Worm (Caenorhabditis elegans): ENCODE measurements around the gene Y67H2A.7.

The Y67H2A.7 gene

DNA sequence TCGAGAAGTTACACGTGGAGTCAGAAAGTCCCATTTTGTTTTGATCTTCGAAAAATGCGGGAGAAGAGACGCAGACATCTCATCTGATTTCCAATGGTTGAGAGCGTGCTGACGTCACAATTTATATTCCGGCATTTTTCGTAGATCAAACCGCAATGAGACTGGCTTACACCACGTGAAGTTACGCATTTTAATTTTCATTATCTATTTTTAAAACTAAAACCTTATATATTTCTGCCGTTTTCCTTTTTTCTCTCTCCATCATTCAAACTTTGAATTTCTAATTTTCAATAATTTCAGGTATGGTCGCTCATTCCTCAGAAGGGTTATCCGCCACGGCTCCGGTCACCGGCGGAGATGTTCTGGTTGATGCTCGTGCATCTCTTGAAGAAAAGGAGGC, 11.8 kb downstream of the Y67H2A.7 start, which contains the start of gene fat-1:
fat-1 (plus strand) TSS at position 301 of the 400 bp plus-strand sequence.
- TF ChIP-seq T22C8.4 (GFP tag; IDR thresholded peaks at IDR 0.05) (no peak), cog-1 (tag; optimal IDR thresholded peaks at IDR 0.05) (no peak)

DNA sequence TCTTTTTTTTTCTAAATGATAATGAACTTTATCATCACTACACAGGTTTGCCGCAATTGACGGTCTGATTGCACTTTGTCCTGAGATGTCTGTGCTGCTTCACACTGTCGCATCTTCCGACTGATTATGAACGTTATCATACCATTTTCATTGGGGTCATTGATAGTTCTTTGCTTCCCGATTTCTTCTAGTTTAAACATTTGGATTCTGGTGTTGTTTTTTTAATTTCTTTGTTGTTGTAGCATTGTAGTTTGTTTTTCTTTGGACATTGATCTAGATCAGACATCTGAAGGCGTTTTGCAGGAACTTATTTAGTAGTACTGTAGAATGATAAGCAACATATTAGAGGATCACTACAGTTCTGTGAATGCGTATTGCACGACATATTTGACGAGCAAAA, 15.2 kb downstream of the Y67H2A.7 start:
- TF ChIP-seq tab-1 (GFP tag; IDR thresholded peaks at IDR 0.05) (no peak), cog-1 (tag; optimal IDR thresholded peaks at IDR 0.05) (no peak)

DNA sequence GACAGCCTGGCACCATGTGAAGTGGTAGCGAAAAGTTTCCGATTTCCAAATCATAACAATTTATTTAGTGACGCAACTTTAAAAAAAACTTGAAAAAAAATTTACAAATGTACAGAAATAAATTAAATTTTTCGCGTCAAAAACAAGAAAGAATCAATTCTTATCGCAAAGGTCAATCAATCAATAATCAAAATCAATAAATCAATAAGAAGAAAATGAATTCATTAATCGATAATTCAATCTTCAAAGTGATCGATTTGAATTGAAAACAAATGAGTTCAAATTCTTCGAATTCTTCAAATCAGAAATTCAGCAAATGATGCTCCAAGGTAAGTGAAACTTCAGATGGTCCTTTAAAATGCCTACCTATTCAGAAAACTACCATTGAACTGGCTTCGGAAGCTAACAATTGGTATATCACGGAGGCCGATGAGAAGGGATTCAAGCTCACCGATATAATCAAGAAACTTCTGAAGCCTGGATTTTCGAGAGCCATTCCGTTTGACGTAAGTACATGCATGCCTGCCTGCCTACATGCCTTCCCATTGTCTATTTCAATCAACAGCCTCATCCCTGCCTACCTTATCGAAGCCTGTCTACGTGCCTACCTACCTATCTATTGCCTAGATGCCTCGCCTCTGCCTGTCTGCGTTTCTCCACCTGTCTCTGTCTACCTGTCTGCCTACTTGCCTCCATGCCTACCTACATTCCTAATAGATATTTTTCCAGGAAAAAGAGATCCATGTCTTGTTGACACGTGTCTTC, 16.5 kb downstream of the Y67H2A.7 start:
- TF ChIP-seq ztf-23 (GFP tag; IDR thresholded peaks at IDR 0.05) (no peak), T22C8.4 (GFP tag; IDR thresholded peaks at IDR 0.05) (no peak), flt-1 (GFP tag; IDR thresholded peaks at IDR 0.05) (no peak), med-1 (GFP tag; optimal IDR thresholded peaks at IDR 0.05; ENCODE audit: insufficient read depth) (no peak), tab-1 (GFP tag; IDR thresholded peaks at IDR 0.05) (no peak), klf-2 (GFP tag; conservative IDR thresholded peaks at IDR 0.05) (no peak), ztf-29 (GFP tag; IDR thresholded peaks at IDR 0.05) (no peak), ref-1 (GFP tag; conservative IDR thresholded peaks at IDR 0.05) (no peak), cog-1 (tag; optimal IDR thresholded peaks at IDR 0.05) (no peak)

DNA sequence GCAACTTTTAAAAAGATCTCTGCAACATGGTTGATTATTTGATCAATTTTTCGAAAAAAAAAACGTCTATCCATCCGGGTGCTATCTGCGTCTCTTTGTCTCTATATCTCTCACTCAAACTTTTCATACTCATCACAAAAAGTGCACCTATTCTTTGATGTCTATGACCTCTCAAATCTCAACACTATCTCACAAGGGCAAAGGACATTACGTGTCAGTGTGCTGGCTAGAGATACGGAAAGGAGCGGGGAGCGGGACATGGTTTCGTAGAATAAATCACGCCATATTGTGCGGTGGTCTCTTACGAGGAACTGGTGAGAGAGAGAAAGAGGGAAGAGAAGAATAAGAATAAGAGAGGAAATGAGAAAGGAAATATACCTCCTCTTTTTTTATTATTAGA, 18.9 kb downstream of the Y67H2A.7 start:
- TF ChIP-seq med-1 (GFP tag; optimal IDR thresholded peaks at IDR 0.05; ENCODE audit: insufficient read depth), result no peak
- no peak for TF ChIP-seq klf-2 (GFP tag; conservative IDR thresholded peaks at IDR 0.05)
- TF ChIP-seq ztf-29 (GFP tag; IDR thresholded peaks at IDR 0.05), result no peak
- no peak for TF ChIP-seq T22C8.4 (GFP tag; IDR thresholded peaks at IDR 0.05)
- TF ChIP-seq tab-1 (GFP tag; IDR thresholded peaks at IDR 0.05), result no peak

DNA sequence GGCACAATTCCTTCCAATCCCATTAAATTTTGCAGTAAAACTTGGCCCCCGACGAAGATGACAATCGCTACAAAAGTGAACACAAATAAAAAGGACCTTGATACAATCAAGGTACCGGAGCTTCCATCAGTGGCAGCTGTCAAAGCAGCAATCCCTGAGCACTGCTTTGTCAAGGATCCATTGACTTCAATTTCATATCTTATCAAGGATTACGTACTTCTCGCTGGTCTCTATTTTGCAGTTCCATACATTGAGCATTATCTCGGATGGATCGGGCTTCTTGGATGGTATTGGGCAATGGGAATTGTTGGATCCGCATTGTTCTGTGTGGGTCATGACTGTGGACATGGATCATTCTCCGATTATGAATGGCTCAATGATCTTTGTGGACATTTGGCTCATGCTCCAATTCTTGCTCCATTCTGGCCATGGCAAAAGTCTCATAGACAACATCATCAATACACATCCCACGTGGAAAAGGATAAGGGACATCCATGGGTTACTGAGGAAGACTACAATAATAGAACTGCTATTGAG, 20.3 kb downstream of the Y67H2A.7 start, which contains the start of gene fat-2:
fat-2 (plus strand) TSS at position 51 of the 537 bp plus-strand sequence.
- TF ChIP-seq T22C8.4 (GFP tag; IDR thresholded peaks at IDR 0.05) (no peak), ztf-29 (GFP tag; IDR thresholded peaks at IDR 0.05) (no peak), flt-1 (GFP tag; IDR thresholded peaks at IDR 0.05) (no peak), ref-1 (GFP tag; conservative IDR thresholded peaks at IDR 0.05) (no peak), ztf-23 (GFP tag; IDR thresholded peaks at IDR 0.05) (no peak), tab-1 (GFP tag; IDR thresholded peaks at IDR 0.05) (no peak), med-1 (GFP tag; optimal IDR thresholded peaks at IDR 0.05; ENCODE audit: insufficient read depth) (no peak)

DNA sequence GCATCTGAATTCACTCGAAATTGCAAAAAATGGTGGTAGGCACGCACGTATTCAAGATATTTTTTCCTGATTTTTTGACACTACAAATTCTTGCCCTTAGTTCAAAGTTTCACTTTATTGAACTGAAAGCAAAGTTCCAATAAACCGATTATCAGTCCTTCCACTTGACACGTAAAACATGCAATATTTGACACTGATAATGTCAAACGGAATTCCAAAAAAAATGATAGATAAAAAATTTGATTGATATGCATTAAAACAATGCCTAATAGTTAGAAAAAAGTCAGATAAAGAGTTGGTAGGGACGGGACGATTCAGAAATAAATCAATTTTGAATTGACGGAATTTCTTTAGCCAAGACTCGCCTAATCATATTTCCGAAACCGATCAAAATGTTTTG, 23.5 kb downstream of the Y67H2A.7 start:
- TF ChIP-seq flt-1 (GFP tag; IDR thresholded peaks at IDR 0.05) (no peak), T22C8.4 (GFP tag; IDR thresholded peaks at IDR 0.05) (no peak), med-1 (GFP tag; optimal IDR thresholded peaks at IDR 0.05; ENCODE audit: insufficient read depth) (no peak), ztf-29 (GFP tag; IDR thresholded peaks at IDR 0.05) (no peak), ref-1 (GFP tag; conservative IDR thresholded peaks at IDR 0.05) (no peak), klf-2 (GFP tag; conservative IDR thresholded peaks at IDR 0.05) (no peak), tab-1 (GFP tag; IDR thresholded peaks at IDR 0.05) (no peak), cog-1 (tag; optimal IDR thresholded peaks at IDR 0.05) (no peak), ztf-23 (GFP tag; IDR thresholded peaks at IDR 0.05) (no peak)

DNA sequence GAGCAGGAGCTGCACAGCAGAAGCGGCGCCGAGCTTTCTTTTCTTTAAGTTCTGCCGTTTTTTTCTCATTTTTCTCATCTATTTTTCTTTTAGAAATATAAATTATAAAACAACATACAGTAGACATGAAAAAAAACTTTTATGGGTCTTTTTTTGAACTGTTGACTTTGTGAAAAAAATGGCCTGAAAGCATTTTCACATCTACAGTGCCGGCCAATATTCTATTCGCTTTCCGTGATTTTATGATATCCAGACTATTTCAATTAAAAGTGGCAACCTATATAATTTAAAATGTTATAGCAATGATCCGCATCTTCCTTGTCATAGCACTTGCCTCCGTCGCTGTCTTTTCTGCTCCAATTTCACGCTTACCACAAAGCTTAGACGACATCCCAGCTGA, 24.5 kb downstream of the Y67H2A.7 start, which contains the start of gene far-6:
far-6 (plus strand) TSS at position 301 of the 400 bp plus-strand sequence.
- no peak for TF ChIP-seq flt-1 (GFP tag; IDR thresholded peaks at IDR 0.05)
- no peak for TF ChIP-seq med-1 (GFP tag; optimal IDR thresholded peaks at IDR 0.05; ENCODE audit: insufficient read depth)
- no peak for TF ChIP-seq cog-1 (tag; optimal IDR thresholded peaks at IDR 0.05)
- TF ChIP-seq T22C8.4 (GFP tag; IDR thresholded peaks at IDR 0.05), result no peak
- TF ChIP-seq tab-1 (GFP tag; IDR thresholded peaks at IDR 0.05), result no peak
- no peak for TF ChIP-seq ref-1 (GFP tag; conservative IDR thresholded peaks at IDR 0.05)
- TF ChIP-seq ztf-29 (GFP tag; IDR thresholded peaks at IDR 0.05), result no peak
- TF ChIP-seq ztf-23 (GFP tag; IDR thresholded peaks at IDR 0.05), result no peak
- no peak for TF ChIP-seq klf-2 (GFP tag; conservative IDR thresholded peaks at IDR 0.05)

DNA sequence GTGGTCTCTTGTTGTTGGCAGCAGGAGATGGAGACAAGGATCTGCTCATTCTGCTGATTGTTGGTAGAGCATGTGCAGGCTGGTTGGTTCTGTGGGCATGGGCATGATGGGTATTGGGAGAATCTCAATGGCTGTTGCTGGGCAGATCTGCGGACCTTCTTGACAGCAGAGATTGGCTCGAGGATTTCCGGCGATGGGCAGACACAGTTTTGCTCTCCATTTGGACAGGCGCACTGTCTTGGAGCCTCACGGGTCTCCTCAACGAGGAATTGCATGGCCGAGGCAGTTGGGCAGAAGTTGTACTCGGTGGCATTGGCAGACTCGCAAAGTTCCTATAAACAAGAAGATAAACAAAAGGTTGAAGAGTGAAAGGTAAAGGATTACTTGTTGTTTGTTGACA, 27.0 kb downstream of the Y67H2A.7 start:
- no peak for TF ChIP-seq klf-2 (GFP tag; conservative IDR thresholded peaks at IDR 0.05)
- TF ChIP-seq ztf-23 (GFP tag; IDR thresholded peaks at IDR 0.05), result no peak
- TF ChIP-seq ref-1 (GFP tag; conservative IDR thresholded peaks at IDR 0.05), result no peak
- no peak for TF ChIP-seq cog-1 (tag; optimal IDR thresholded peaks at IDR 0.05)
- no peak for TF ChIP-seq ztf-29 (GFP tag; IDR thresholded peaks at IDR 0.05)
- TF ChIP-seq med-1 (GFP tag; optimal IDR thresholded peaks at IDR 0.05; ENCODE audit: insufficient read depth), result no peak
- TF ChIP-seq tab-1 (GFP tag; IDR thresholded peaks at IDR 0.05), result no peak
- no peak for TF ChIP-seq T22C8.4 (GFP tag; IDR thresholded peaks at IDR 0.05)
- TF ChIP-seq flt-1 (GFP tag; IDR thresholded peaks at IDR 0.05), result no peak

DNA sequence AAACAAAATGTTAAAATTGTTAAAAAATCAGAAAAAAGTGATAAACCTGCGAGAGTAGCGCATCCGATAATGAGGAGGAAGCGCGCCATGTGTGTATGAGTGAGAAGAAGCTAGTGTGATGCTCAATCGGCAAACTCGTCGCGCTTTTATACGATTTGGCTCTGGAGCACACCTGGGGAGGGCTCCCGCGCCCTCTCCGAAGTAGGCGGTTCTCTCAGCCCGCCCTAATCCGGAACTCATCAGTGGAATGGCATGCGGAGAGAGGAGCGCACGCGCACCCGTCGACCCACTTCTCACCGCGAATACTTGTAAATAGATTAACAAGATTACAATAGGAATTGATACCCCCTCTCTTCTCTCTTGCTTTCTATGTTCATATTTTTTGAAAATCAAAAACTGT, 27.7 kb downstream of the Y67H2A.7 start, which contains the start of gene pqn-74:
pqn-74 (minus strand) TSS at position 122 of the 400 bp plus-strand sequence.
- no peak for TF ChIP-seq ztf-23 (GFP tag; IDR thresholded peaks at IDR 0.05)
- TF ChIP-seq med-1 (GFP tag; optimal IDR thresholded peaks at IDR 0.05; ENCODE audit: insufficient read depth), result no peak
- TF ChIP-seq ztf-29 (GFP tag; IDR thresholded peaks at IDR 0.05), result no peak
- no peak for TF ChIP-seq T22C8.4 (GFP tag; IDR thresholded peaks at IDR 0.05)
- no peak for TF ChIP-seq klf-2 (GFP tag; conservative IDR thresholded peaks at IDR 0.05)

DNA sequence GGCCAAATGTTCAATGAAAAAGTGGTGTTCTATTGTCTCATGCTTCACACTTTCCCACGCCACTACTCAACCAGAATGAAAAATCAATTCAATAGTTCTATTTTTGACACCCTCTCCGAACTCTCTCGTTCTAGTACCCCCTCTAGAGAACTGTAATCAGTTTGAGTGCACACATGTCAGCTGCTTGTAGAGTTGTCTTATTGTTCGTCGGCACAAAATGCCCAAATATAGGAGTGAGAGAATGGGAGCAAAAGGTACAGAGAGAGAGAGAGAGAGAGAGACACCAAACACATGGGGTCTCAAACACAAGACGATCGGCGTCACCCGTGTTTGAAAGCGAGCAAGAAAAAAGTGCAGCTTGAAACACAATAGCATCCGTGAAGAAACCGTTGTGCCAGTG, 30.7 kb downstream of the Y67H2A.7 start:
- TF ChIP-seq ztf-23 (GFP tag; IDR thresholded peaks at IDR 0.05), result no peak
- TF ChIP-seq ref-1 (GFP tag; conservative IDR thresholded peaks at IDR 0.05), result no peak
- no peak for TF ChIP-seq flt-1 (GFP tag; IDR thresholded peaks at IDR 0.05)
- no peak for TF ChIP-seq ztf-29 (GFP tag; IDR thresholded peaks at IDR 0.05)
- TF ChIP-seq cog-1 (tag; optimal IDR thresholded peaks at IDR 0.05), result no peak
- TF ChIP-seq T22C8.4 (GFP tag; IDR thresholded peaks at IDR 0.05), result no peak
- no peak for TF ChIP-seq klf-2 (GFP tag; conservative IDR thresholded peaks at IDR 0.05)
- no peak for TF ChIP-seq med-1 (GFP tag; optimal IDR thresholded peaks at IDR 0.05; ENCODE audit: insufficient read depth)
- TF ChIP-seq tab-1 (GFP tag; IDR thresholded peaks at IDR 0.05), result no peak

Measured in whole organism, midembryonic.